Fruit fly (Drosophila melanogaster) whole organism, embryonic: ENCODE results near the gene NELF-B.

Experiments
- Ada2b ChIP-seq: fragments of 200-800 bp; sonication (Bioruptor generic); IDR thresholded peaks from 2 replicates; pipeline ENCODE4 v1.3.6; 2022; ENCODE audit warnings: missing biosample characterization, missing genetic modification characterization
- Bteb2 ChIP-seq: fragments of 200-800 bp; sonication (Bioruptor generic); optimal IDR thresholded peaks from 2 replicates; lab custom pipeline; 2016; ENCODE audit warnings: missing biosample characterization, missing genetic modification characterization
- CG10366 ChIP-seq: fragments of 200-800 bp; sonication (Bioruptor generic); IDR thresholded peaks from 2 replicates; pipeline ENCODE4 v1.3.6; 2022; ENCODE audit warnings: missing biosample characterization, missing genetic modification characterization
- CG11085 ChIP-seq: fragments of 200-800 bp; sonication (Bioruptor generic); IDR thresholded peaks from 2 replicates; pipeline ENCODE4 v1.3.6; 2022; ENCODE audit warnings: missing biosample characterization, missing genetic modification characterization
- CG11247 ChIP-seq: fragments of 200-800 bp; sonication (Bioruptor generic); IDR thresholded peaks from 2 replicates; pipeline ENCODE4 v1.3.6; 2022; ENCODE audit warnings: missing biosample characterization, missing genetic modification characterization
- CG12236 ChIP-seq: fragments of 200-800 bp; sonication (Bioruptor generic); optimal IDR thresholded peaks from 2 replicates; lab custom pipeline; 2016; ENCODE audit warnings: missing biosample characterization, missing genetic modification characterization
- CG13775 ChIP-seq: fragments of 200-800 bp; sonication (Bioruptor generic); optimal IDR thresholded peaks from 3 replicates; lab custom pipeline; 2017; ENCODE audit warnings: missing biosample characterization, mild to moderate bottlenecking, missing genetic modification characterization
- CG14441 ChIP-seq: fragments of 200-800 bp; sonication (Bioruptor generic); IDR thresholded peaks from 2 replicates; pipeline ENCODE4 v1.3.6; 2022; ENCODE audit warnings: missing biosample characterization, missing genetic modification characterization
- CG15011 ChIP-seq: fragments of 200-800 bp; sonication (Bioruptor generic); optimal IDR thresholded peaks from 3 replicates; lab custom pipeline; 2018; ENCODE audit warnings: missing biosample characterization, mild to moderate bottlenecking, missing genetic modification characterization
- CG17328 ChIP-seq: fragments of 200-800 bp; sonication (Bioruptor generic); IDR thresholded peaks from 2 replicates; pipeline ENCODE4 v1.3.6; 2022; ENCODE audit warnings: missing biosample characterization, missing genetic modification characterization
- CG2199 ChIP-seq: fragments of 200-800 bp; sonication (Bioruptor generic); IDR thresholded peaks from 3 replicates; pipeline ENCODE4 v1.3.6; 2022; ENCODE audit warnings: missing biosample characterization, missing genetic modification characterization
- CG32532 ChIP-seq: fragments of 200-800 bp; sonication (Bioruptor generic); IDR thresholded peaks from 2 replicates; pipeline ENCODE4 v1.3.6; 2022; ENCODE audit warnings: missing biosample characterization, missing genetic modification characterization
- CG34422 ChIP-seq: fragments of 200-800 bp; sonication (Bioruptor generic); IDR thresholded peaks from 3 replicates; pipeline ENCODE4 v1.3.6; 2022; ENCODE audit warnings: missing biosample characterization, missing genetic modification characterization
- CG6254 ChIP-seq: fragments of 200-800 bp; sonication (Bioruptor generic); optimal IDR thresholded peaks from 3 replicates; lab custom pipeline; 2017; ENCODE audit warnings: mild to moderate bottlenecking, missing biosample characterization, missing genetic modification reagents, missing genetic modification characterization
- CG6272 ChIP-seq: fragments of 200-800 bp; sonication (Bioruptor generic); IDR thresholded peaks from 2 replicates; pipeline ENCODE4 v1.3.6; 2022; ENCODE audit warnings: missing biosample characterization, missing genetic modification characterization
- CG7357 ChIP-seq: fragments of 200-800 bp; sonication (Bioruptor generic); IDR thresholded peaks from 3 replicates; pipeline ENCODE4 v1.3.6; 2022; ENCODE audit warnings: missing biosample characterization, missing genetic modification characterization
- CG7745 ChIP-seq: fragments of 200-800 bp; sonication (Bioruptor generic); optimal IDR thresholded peaks from 2 replicates; lab custom pipeline; 2018; ENCODE audit warnings: missing biosample characterization, mild to moderate bottlenecking, missing genetic modification characterization, moderate library complexity
- D ChIP-seq, 2 experiments: fragments of 200-800 bp in 1 of 2; fragments of >200 bp in 1 of 2; sonication (Bioruptor generic) in 1 of 2; optimal IDR thresholded peaks; 2 replicates in 1 of 2; 3 replicates in 1 of 2; lab custom pipeline; 2017; ENCODE audit warnings: mild to moderate bottlenecking in 1 of 2, missing biosample characterization in 1 of 2, missing genetic modification characterization in 1 of 2, missing genetic modification reagents in 1 of 2
- Dbx ChIP-seq: fragments of 200-800 bp; sonication (Bioruptor generic); IDR thresholded peaks from 3 replicates; pipeline ENCODE4 v1.3.6; 2022; ENCODE audit warnings: missing biosample characterization, missing genetic modification characterization
- Dek ChIP-seq: fragments of 200-800 bp; sonication (Bioruptor generic); optimal IDR thresholded peaks from 3 replicates; lab custom pipeline; 2019; ENCODE audit warnings: missing biosample characterization, mild to moderate bottlenecking, missing genetic modification characterization, moderate library complexity
- E2f2 ChIP-seq: fragments of 200-800 bp; sonication (Bioruptor generic); IDR thresholded peaks from 2 replicates; pipeline ENCODE4 v1.3.6; 2022; ENCODE audit warnings: missing biosample characterization, missing genetic modification characterization
- Eip74EF ChIP-seq, 2 experiments: fragments of 200-800 bp in 1 of 2; fragments of >200 bp in 1 of 2; sonication (Bioruptor generic) in 1 of 2; optimal IDR thresholded peaks; 2 replicates each; lab custom pipeline; 2017 to 2019; ENCODE audit warnings: missing biosample characterization in 2 of 2, missing genetic modification characterization in 2 of 2, mild to moderate bottlenecking in 1 of 2, moderate library complexity in 1 of 2
- Fer2 ChIP-seq: fragments of 200-800 bp; sonication (Bioruptor generic); optimal IDR thresholded peaks from 2 replicates; lab custom pipeline; 2018; ENCODE audit warnings: missing biosample characterization, mild to moderate bottlenecking, missing genetic modification characterization, moderate library complexity
- HHEX ChIP-seq: fragments of 200-800 bp; sonication (Bioruptor generic); optimal IDR thresholded peaks from 3 replicates; lab custom pipeline; 2017; ENCODE audit warnings: missing biosample characterization, mild to moderate bottlenecking, missing genetic modification characterization, missing genetic modification reagents
- Hey ChIP-seq: fragments of 200-800 bp; sonication (Bioruptor generic); optimal IDR thresholded peaks from 3 replicates; lab custom pipeline; 2018; ENCODE audit warnings: missing biosample characterization, mild to moderate bottlenecking, missing genetic modification characterization
- Med ChIP-seq: fragments of 200-800 bp; sonication (Bioruptor generic); peaks from one replicate; lab custom pipeline; 2016; ENCODE audit warnings: missing biosample characterization, missing genetic modification characterization, mild to moderate bottlenecking, inconsistent platforms, moderate library complexity
- Nf-YB ChIP-seq: fragments of 200-800 bp; sonication (Bioruptor generic); optimal IDR thresholded peaks from 3 replicates; lab custom pipeline; 2019; ENCODE audit warnings: missing biosample characterization, mild to moderate bottlenecking, missing genetic modification characterization, moderate library complexity
- Rfx ChIP-seq: fragments of 200-800 bp; sonication (Bioruptor generic); IDR thresholded peaks from 2 replicates; pipeline ENCODE4 v1.3.6; 2022; ENCODE audit warnings: missing biosample characterization, missing genetic modification characterization
- Sox100B ChIP-seq: fragments of 200-800 bp; sonication (Bioruptor generic); optimal IDR thresholded peaks from 3 replicates; lab custom pipeline; 2018; ENCODE audit warnings: missing biosample characterization, mild to moderate bottlenecking, missing genetic modification characterization
- Spps ChIP-seq: fragments of 200-800 bp; sonication (Bioruptor generic); optimal IDR thresholded peaks from 2 replicates; lab custom pipeline; 2018; ENCODE audit warnings: missing biosample characterization, mild to moderate bottlenecking, missing genetic modification characterization
- Tbp ChIP-seq: fragments of >200 bp; optimal IDR thresholded peaks from 2 replicates; lab custom pipeline; 2018; ENCODE audit warnings: missing biosample characterization, missing genetic modification characterization
- ab ChIP-seq: fragments of 200-800 bp; sonication (Bioruptor generic); optimal IDR thresholded peaks from 2 replicates; lab custom pipeline; 2016; ENCODE audit warnings: missing biosample characterization, missing genetic modification characterization
- ase ChIP-seq: fragments of 200-800 bp; sonication (Bioruptor generic); IDR thresholded peaks from 3 replicates; pipeline ENCODE4 v1.3.6; 2022; ENCODE audit warnings: missing biosample characterization, missing genetic modification characterization
- chinmo ChIP-seq: fragments of 200-800 bp; sonication (Bioruptor generic); IDR thresholded peaks from 4 replicates; pipeline ENCODE4 v1.3.6; 2022; ENCODE audit warnings: missing biosample characterization, missing genetic modification characterization; ENCODE audit not compliant: partially characterized antibody
- dan ChIP-seq: fragments of 200-800 bp; sonication (Bioruptor generic); IDR thresholded peaks from 2 replicates; pipeline ENCODE4 v1.3.6; 2022; ENCODE audit warnings: missing biosample characterization, missing genetic modification characterization
- ems ChIP-seq: fragments of 200-800 bp; sonication (Bioruptor generic); optimal IDR thresholded peaks from 3 replicates; lab custom pipeline; 2016; ENCODE audit warnings: missing biosample characterization, missing genetic modification characterization
- esg ChIP-seq: fragments of 200-800 bp; sonication (Bioruptor generic); conservative IDR thresholded peaks from 2 replicates; pipeline ENCODE4 v1.3.6; 2022; ENCODE audit warnings: missing biosample characterization, missing genetic modification characterization
- fd3F ChIP-seq: fragments of 200-800 bp; sonication (Bioruptor generic); optimal IDR thresholded peaks from 2 replicates; lab custom pipeline; 2018; ENCODE audit warnings: missing biosample characterization, mild to moderate bottlenecking, missing genetic modification characterization, moderate library complexity
- fd96Cb ChIP-seq: fragments of 200-800 bp; sonication (Bioruptor generic); optimal IDR thresholded peaks from 2 replicates; lab custom pipeline; 2018; ENCODE audit warnings: missing biosample characterization, mild to moderate bottlenecking, missing genetic modification characterization, moderate library complexity
- grn ChIP-seq: fragments of 200-800 bp; sonication (Bioruptor generic); optimal IDR thresholded peaks from 3 replicates; lab custom pipeline; 2017; ENCODE audit warnings: missing biosample characterization, missing genetic modification characterization
- ham ChIP-seq: fragments of 200-800 bp; sonication (Bioruptor generic); IDR thresholded peaks from 2 replicates; pipeline ENCODE4 v1.3.6; 2022; ENCODE audit warnings: missing biosample characterization, missing genetic modification characterization
- ken ChIP-seq: fragments of 200-800 bp; sonication (Bioruptor generic); IDR thresholded peaks from 3 replicates; pipeline ENCODE4 v1.3.6; 2022; ENCODE audit warnings: missing biosample characterization, missing genetic modification characterization
- pan ChIP-seq, 4 experiments: fragments of >200 bp in 3 of 4; fragments of 200-800 bp in 1 of 4; sonication (Bioruptor generic) in 1 of 4; optimal IDR thresholded peaks in 3 of 4; IDR thresholded peaks in 1 of 4; 2 replicates each; pipeline versions ENCODE4 v1.3.6 to Lab custom; 2017 to 2022; ENCODE audit warnings: missing biosample characterization in 2 of 4, missing genetic modification characterization in 2 of 4, mixed read lengths in 1 of 4
- sens ChIP-seq: fragments of 200-800 bp; sonication (Bioruptor generic); peaks from one replicate; lab custom pipeline; 2016; ENCODE audit warnings: missing biosample characterization, missing genetic modification characterization
- sima ChIP-seq: fragments of 200-800 bp; sonication (Bioruptor generic); optimal IDR thresholded peaks from 2 replicates; lab custom pipeline; 2016; ENCODE audit warnings: missing biosample characterization, missing genetic modification characterization
- tap ChIP-seq: fragments of 200-800 bp; optimal IDR thresholded peaks from 3 replicates; lab custom pipeline; 2019; ENCODE audit warnings: missing biosample characterization, mild to moderate bottlenecking, missing genetic modification characterization, moderate library complexity
- tgo ChIP-seq: fragments of 200-800 bp; sonication (Bioruptor generic); IDR thresholded peaks from 3 replicates; pipeline ENCODE4 v1.3.6; 2022; ENCODE audit warnings: missing biosample characterization, missing genetic modification characterization
- tup ChIP-seq: fragments of 200-800 bp; sonication (Bioruptor generic); optimal IDR thresholded peaks from 2 replicates; lab custom pipeline; 2016; ENCODE audit warnings: missing biosample characterization, mild to moderate bottlenecking, missing genetic modification characterization, moderate library complexity
- wdn ChIP-seq: fragments of 200-800 bp; sonication (Bioruptor generic); IDR thresholded peaks from 2 replicates; pipeline ENCODE4 v1.3.6; 2022; ENCODE audit warnings: missing biosample characterization, missing genetic modification characterization

NELF-B gene

dm6 chrX:7691221-7691914, 36.8 kb downstream of the NELF-B start (continued):
- TF ChIP-seq ab (GFP tag; lab: Kevin White, UChicago) (no peak), Med (peak; percentile 69), Hey (tag; lab: Kevin White, UChicago) (no peak), CG34422 (GFP tag; lab: Robert Waterston, UW) (peak; percentile 44; the same call in 2 of the 3 replicates), fd96Cb (tag; lab: Kevin White, UChicago) (peak; percentile 13), Nf-YB (GFP tag; lab: Kevin White, UChicago) (no peak), CG14441 (GFP tag; lab: Robert Waterston, UW) (peak; percentile 30; the same call in 1 of the 2 replicates), sima (GFP tag; lab: Kevin White, UChicago) (no peak), wdn (GFP tag; lab: Robert Waterston, UW) (peak; percentile 53), CG2199 (no peak), CG6272 (peak; percentile 38), CG13775 (no peak), pan (optimal IDR thresholded peaks at IDR 0.05; lab: Kevin White, UChicago) (no peak), pan (GFP tag; optimal IDR thresholded peaks at IDR 0.05 in 1 of 2, IDR thresholded peaks at IDR 0.05 in 1 of 2) (peak in 1 of 2 experiments; percentile 45), Sox100B (no peak), tgo (GFP tag; lab: Robert Waterston, UW) (peak; percentile 13; the same call in 1 of the 3 replicates), Bteb2 (GFP tag; lab: Kevin White, UChicago) (no peak), ems (GFP tag; lab: Kevin White, UChicago) (no peak), D (optimal IDR thresholded peaks at IDR 0.05; lab: Kevin White, UChicago) (no peak), D (GFP tag; optimal IDR thresholded peaks at IDR 0.05; lab: Kevin White, UChicago) (no peak), ken (GFP tag; lab: Robert Waterston, UW) (0 out of 3 replicates have a peak, but pooled peaks have one; percentile 32), CG17328 (GFP tag; lab: Robert Waterston, UW) (0 out of 2 replicates have a peak, but pooled peaks have one; percentile 16), CG11085 (GFP tag; lab: Robert Waterston, UW) (peak; percentile 45; the same call in 1 of the 2 replicates), Spps (tag; lab: Kevin White, UChicago) (no peak), Eip74EF (GFP tag; optimal IDR thresholded peaks at IDR 0.05; lab: Kevin White, UChicago) (no peak), esg (GFP tag; lab: Robert Waterston, UW) (peak; percentile 38; the same call in 1 of the 2 replicates), dan (GFP tag; lab: Robert Waterston, UW) (no peak), CG6254 (GFP tag; lab: Kevin White, UChicago) (peak; percentile 1), CG10366 (peak; percentile 48), grn (GFP tag; lab: Kevin White, UChicago) (no peak), tup (GFP tag; lab: Kevin White, UChicago) (no peak), Rfx (GFP tag; lab: Robert Waterston, UW) (peak; percentile 78), sens (peak; percentile 63), ase (GFP tag; lab: Robert Waterston, UW) (0 out of 3 replicates have a peak, but pooled peaks have one; percentile 49), chinmo (peak; percentile 68; the same call in 2 of the 4 replicates), CG7357 (GFP tag; lab: Robert Waterston, UW) (peak; percentile 41; the same call in 1 of the 3 replicates), Tbp (GFP tag; lab: Kevin White, UChicago) (no peak), Dek (peak; percentile 46), CG11247 (peak; percentile 59), fd3F (GFP tag; lab: Kevin White, UChicago) (peak; percentile 38), tap (no peak), ham (GFP tag; lab: Robert Waterston, UW) (no peak), E2f2 (GFP tag; lab: Robert Waterston, UW) (no peak), CG15011 (GFP tag; lab: Kevin White, UChicago) (peak; percentile 17), CG7745 (tag; lab: Kevin White, UChicago) (no peak), Ada2b (GFP tag; lab: Robert Waterston, UW) (peak; percentile 61), Fer2 (tag; lab: Kevin White, UChicago) (no peak), CG12236 (GFP tag; lab: Kevin White, UChicago) (no peak), CG32532 (GFP tag; lab: Robert Waterston, UW) (peak; percentile 81), Dbx (GFP tag; lab: Robert Waterston, UW) (peak; percentile 79), HHEX (peak; percentile 22)
